Worm (Caenorhabditis elegans) whole organism, L4 larva: ENCODE results near the gene phy-2.

Experiments used
- D1046.2 ChIP-seq: fragments of 200-800 bp; sonication (Bioruptor generic); IDR thresholded peaks from 2 replicates; pipeline ENCODE4 v1.3.6; 2022; ENCODE audit warnings: missing genetic modification characterization, missing compliant biosample characterization
- F26F4.8 ChIP-seq: fragments of 200-800 bp; sonication (Bioruptor generic); conservative IDR thresholded peaks from 2 replicates; pipeline ENCODE4 v1.3.6; 2022; ENCODE audit warnings: missing genetic modification characterization, missing compliant biosample characterization
- F37D6.2 ChIP-seq: sonication (generic microtip); optimal IDR thresholded peaks from 2 replicates; lab custom pipeline; 2016; ENCODE audit warnings: mild to moderate bottlenecking, missing genetic modification characterization, missing compliant biosample characterization
- T26A8.4 ChIP-seq: fragments of 200-800 bp; sonication (Bioruptor generic); IDR thresholded peaks from 2 replicates; pipeline ENCODE4 v1.3.6; 2022; ENCODE audit warnings: missing genetic modification characterization, missing compliant biosample characterization
- Y48G9A.11 ChIP-seq: fragments of 200-800 bp; sonication (Bioruptor generic); IDR thresholded peaks from 2 replicates; pipeline ENCODE4 v1.3.6; 2022; ENCODE audit warnings: missing genetic modification reagents, missing genetic modification characterization, missing compliant biosample characterization
- Y5F2A.4 ChIP-seq: fragments of 200-800 bp; sonication (Bioruptor generic); optimal IDR thresholded peaks from 2 replicates; lab custom pipeline; 2018; ENCODE audit warnings: mild to moderate bottlenecking, missing genetic modification characterization, missing compliant biosample characterization
- Y75B8A.6 ChIP-seq: fragments of 200-800 bp; sonication (Bioruptor generic); IDR thresholded peaks from 2 replicates; pipeline ENCODE4 v1.3.6; 2022; ENCODE audit warnings: missing genetic modification reagents, missing genetic modification characterization, missing compliant biosample characterization
- ZK546.5 ChIP-seq, 2 experiments: sonication (generic microtip); optimal IDR thresholded peaks; 2 replicates each; lab custom pipeline; 2017; ENCODE audit warnings: missing biosample characterization in 2 of 2, missing genetic modification characterization in 2 of 2
- aha-1 ChIP-seq: fragments of 150-350 bp; peaks from one replicate; lab custom pipeline; 2014; ENCODE audit warnings: missing biosample characterization, missing genetic modification characterization
- arid-1 ChIP-seq: fragments of 200-800 bp; sonication (Bioruptor generic); conservative IDR thresholded peaks from 2 replicates; pipeline ENCODE4 v1.3.6; 2022; ENCODE audit warnings: missing genetic modification reagents, missing genetic modification characterization, missing compliant biosample characterization
- attf-4 ChIP-seq: sonication (generic microtip); optimal IDR thresholded peaks from 3 replicates; lab custom pipeline; 2017; ENCODE audit warnings: missing biosample characterization, missing genetic modification characterization
- ceh-44 ChIP-seq: fragments of 200-800 bp; sonication (Bioruptor generic); IDR thresholded peaks from 2 replicates; pipeline ENCODE4 v1.3.6; 2022; ENCODE audit warnings: missing genetic modification reagents, missing genetic modification characterization, missing compliant biosample characterization
- ceh-62 ChIP-seq: sonication (generic microtip); optimal IDR thresholded peaks from 2 replicates; lab custom pipeline; 2017; ENCODE audit warnings: missing biosample characterization, missing genetic modification characterization
- ceh-82 ChIP-seq: sonication (generic microtip); optimal IDR thresholded peaks from 2 replicates; lab custom pipeline; 2017; ENCODE audit warnings: missing biosample characterization, missing genetic modification characterization
- daf-16 ChIP-seq, 3 experiments: sonication (generic microtip); optimal IDR thresholded peaks; 2 replicates each; lab custom pipeline; 2016 to 2017; ENCODE audit warnings: missing genetic modification characterization in 3 of 3, missing genetic modification reagents in 3 of 3, mild to moderate bottlenecking in 2 of 3, missing compliant biosample characterization in 2 of 3, missing biosample characterization in 1 of 3, moderate library complexity in 1 of 3
- dmd-8 ChIP-seq: fragments of 200-800 bp; sonication (Bioruptor generic); IDR thresholded peaks from 2 replicates; pipeline ENCODE4 v1.3.6; 2022; ENCODE audit warnings: missing genetic modification characterization, missing compliant biosample characterization
- dmd-9 ChIP-seq: fragments of 200-800 bp; sonication (Bioruptor generic); IDR thresholded peaks from 2 replicates; pipeline ENCODE4 v1.3.6; 2022; ENCODE audit warnings: missing genetic modification reagents, missing genetic modification characterization, missing compliant biosample characterization
- duxl-1 ChIP-seq: sonication (generic microtip); optimal IDR thresholded peaks from 2 replicates; lab custom pipeline; 2016; ENCODE audit warnings: mild to moderate bottlenecking, missing genetic modification characterization, moderate library complexity, missing compliant biosample characterization; ENCODE audit not compliant: poor library complexity
- dve-1 ChIP-seq: sonication (generic microtip); optimal IDR thresholded peaks from 2 replicates; lab custom pipeline; 2017; ENCODE audit warnings: antibody characterized with exemption, mild to moderate bottlenecking, missing genetic modification characterization, missing compliant biosample characterization; ENCODE audit not compliant: insufficient read depth
- egl-27 ChIP-seq: sonication (generic microtip); optimal IDR thresholded peaks from 3 replicates; lab custom pipeline; 2017; ENCODE audit warnings: missing biosample characterization, missing genetic modification reagents, missing genetic modification characterization
- fkh-10 ChIP-seq: fragments of 150-350 bp; optimal IDR thresholded peaks from 2 replicates; lab custom pipeline; 2014; ENCODE audit warnings: missing biosample characterization, missing genetic modification reagents, missing genetic modification characterization
- hif-1 ChIP-seq, 2 experiments: sonication (generic microtip); optimal IDR thresholded peaks; 2 replicates each; lab custom pipeline; 2016 to 2017; ENCODE audit warnings: missing compliant biosample characterization in 2 of 2, missing genetic modification characterization in 2 of 2, missing genetic modification reagents in 2 of 2, missing genotype in 2 of 2, mild to moderate bottlenecking in 1 of 2
- hlh-11 ChIP-seq: fragments of 200-800 bp; sonication (Bioruptor generic); optimal IDR thresholded peaks from 2 replicates; lab custom pipeline; 2018; ENCODE audit warnings: mild to moderate bottlenecking, missing genetic modification characterization, missing compliant biosample characterization
- hlh-30 ChIP-seq: sonication (generic microtip); optimal IDR thresholded peaks from 2 replicates; lab custom pipeline; 2017; ENCODE audit warnings: antibody characterized with exemption, mild to moderate bottlenecking, missing genetic modification characterization, missing compliant biosample characterization; ENCODE audit not compliant: insufficient read depth
- hmg-1.1 ChIP-seq: fragments of 200-800 bp; sonication (Bioruptor generic); IDR thresholded peaks from 2 replicates; pipeline ENCODE4 v1.3.6; 2022; ENCODE audit warnings: missing genetic modification reagents, missing genetic modification characterization, missing compliant biosample characterization
- jun-1 ChIP-seq: fragments of 150-350 bp; optimal IDR thresholded peaks from 2 replicates; lab custom pipeline; 2014; ENCODE audit warnings: missing biosample characterization, missing genetic modification reagents, missing genetic modification characterization
- lin-13 ChIP-seq: fragments of 150-350 bp; optimal IDR thresholded peaks from 2 replicates; lab custom pipeline; 2014; ENCODE audit warnings: missing biosample characterization, missing genetic modification reagents, missing genetic modification characterization
- lin-15B ChIP-seq: fragments of 150-350 bp; sonication (generic microtip); optimal IDR thresholded peaks from 3 replicates; lab custom pipeline; 2014; ENCODE audit warnings: missing biosample characterization, missing genetic modification characterization
- lin-38 ChIP-seq: fragments of 200-800 bp; sonication (Bioruptor generic); IDR thresholded peaks from 2 replicates; pipeline ENCODE4 v1.3.6; 2022; ENCODE audit warnings: missing genetic modification reagents, missing genetic modification characterization, missing compliant biosample characterization
- lin-39 ChIP-seq: fragments of 150-350 bp; optimal IDR thresholded peaks from 2 replicates; lab custom pipeline; 2014; ENCODE audit warnings: missing biosample characterization, missing genetic modification reagents, missing genetic modification characterization
- lsy-2 ChIP-seq, 2 experiments: fragments of 150-350 bp in 1 of 2; sonication (generic microtip) in 1 of 2; optimal IDR thresholded peaks; 2 replicates each; lab custom pipeline; 2014 to 2017; ENCODE audit warnings: missing biosample characterization in 2 of 2, missing genetic modification characterization in 2 of 2
- mdl-1 ChIP-seq, 2 experiments: fragments of 150-350 bp in 1 of 2; sonication (generic microtip) in 1 of 2; optimal IDR thresholded peaks; 2 replicates each; lab custom pipeline; 2014 to 2017; ENCODE audit warnings: missing biosample characterization in 2 of 2, missing genetic modification characterization in 2 of 2
- mep-1 ChIP-seq: fragments of 150-350 bp; sonication (generic microtip); optimal IDR thresholded peaks from 3 replicates; lab custom pipeline; 2014; ENCODE audit warnings: missing biosample characterization, missing genetic modification characterization
- mes-2 ChIP-seq: sonication (generic microtip); optimal IDR thresholded peaks from 2 replicates; lab custom pipeline; 2016; ENCODE audit warnings: missing genotype, mild to moderate bottlenecking, missing genetic modification characterization, missing compliant biosample characterization; ENCODE audit not compliant: poor library complexity, severe bottlenecking
- mxl-3 ChIP-seq: fragments of 200-800 bp; sonication (Bioruptor generic); optimal IDR thresholded peaks from 2 replicates; lab custom pipeline; 2018; ENCODE audit warnings: mild to moderate bottlenecking, missing genetic modification characterization, missing compliant biosample characterization
- nhr-10 ChIP-seq: fragments of 150-350 bp; optimal IDR thresholded peaks from 2 replicates; lab custom pipeline; 2014; ENCODE audit warnings: missing biosample characterization, missing genetic modification characterization
- nhr-102 ChIP-seq: sonication (generic microtip); optimal IDR thresholded peaks from 2 replicates; lab custom pipeline; 2016; ENCODE audit warnings: mild to moderate bottlenecking, missing genetic modification characterization, moderate library complexity, missing compliant biosample characterization
- nhr-28 ChIP-seq: fragments of 150-350 bp; optimal IDR thresholded peaks from 2 replicates; lab custom pipeline; 2014; ENCODE audit warnings: missing biosample characterization, missing genetic modification characterization
- nhr-42 ChIP-seq: fragments of 200-800 bp; sonication (Bioruptor generic); IDR thresholded peaks from 2 replicates; pipeline ENCODE4 v1.3.6; 2022; ENCODE audit warnings: missing genetic modification characterization, missing compliant biosample characterization
- nhr-48 ChIP-seq: sonication (generic microtip); optimal IDR thresholded peaks from 2 replicates; lab custom pipeline; 2016; ENCODE audit warnings: mild to moderate bottlenecking, missing genetic modification characterization, missing compliant biosample characterization
- nhr-76 ChIP-seq: fragments of 150-350 bp; optimal IDR thresholded peaks from 2 replicates; lab custom pipeline; 2014; ENCODE audit warnings: missing biosample characterization, missing genetic modification characterization
- nhr-77 ChIP-seq: fragments of 150-350 bp; optimal IDR thresholded peaks from 2 replicates; lab custom pipeline; 2014; ENCODE audit warnings: missing biosample characterization, missing genetic modification characterization
- pha-4 ChIP-seq, 2 experiments: fragments of 150-350 bp in 1 of 2; fragments of 200-800 bp in 1 of 2; sonication (Bioruptor generic) in 1 of 2; IDR thresholded peaks in 1 of 2; optimal IDR thresholded peaks in 1 of 2; 2 replicates each; pipeline versions ENCODE4 v1.3.6 to Lab custom; 2014 to 2022; ENCODE audit warnings: missing genetic modification characterization in 2 of 2, missing genetic modification reagents in 2 of 2, missing biosample characterization in 1 of 2, missing compliant biosample characterization in 1 of 2
- php-3 ChIP-seq: fragments of 200-800 bp; sonication (Bioruptor generic); IDR thresholded peaks from 2 replicates; pipeline ENCODE4 v1.3.6; 2022; ENCODE audit warnings: missing genetic modification reagents, missing genetic modification characterization, missing compliant biosample characterization
- saeg-2 ChIP-seq: fragments of 200-800 bp; sonication (Bioruptor generic); IDR thresholded peaks from 2 replicates; pipeline ENCODE4 v1.3.6; 2022; ENCODE audit warnings: missing genetic modification reagents, missing genetic modification characterization, missing compliant biosample characterization
- snpc-4 ChIP-seq: fragments of 150-350 bp; optimal IDR thresholded peaks from 2 replicates; lab custom pipeline; 2014; ENCODE audit warnings: missing biosample characterization, missing genetic modification characterization
- spr-3 ChIP-seq: fragments of 200-800 bp; sonication (Bioruptor generic); optimal IDR thresholded peaks from 2 replicates; lab custom pipeline; 2018; ENCODE audit warnings: mild to moderate bottlenecking, missing genetic modification characterization, missing compliant biosample characterization
- tag-97 ChIP-seq: fragments of 200-800 bp; sonication (Bioruptor generic); IDR thresholded peaks from 2 replicates; pipeline ENCODE4 v1.3.6; 2022; ENCODE audit warnings: missing genetic modification characterization, missing compliant biosample characterization
- vab-7 ChIP-seq: fragments of 200-800 bp; sonication (Bioruptor generic); IDR thresholded peaks from 2 replicates; pipeline ENCODE4 v1.3.6; 2022; ENCODE audit warnings: missing genetic modification reagents, missing genetic modification characterization, missing compliant biosample characterization

Gene phy-2

DNA sequence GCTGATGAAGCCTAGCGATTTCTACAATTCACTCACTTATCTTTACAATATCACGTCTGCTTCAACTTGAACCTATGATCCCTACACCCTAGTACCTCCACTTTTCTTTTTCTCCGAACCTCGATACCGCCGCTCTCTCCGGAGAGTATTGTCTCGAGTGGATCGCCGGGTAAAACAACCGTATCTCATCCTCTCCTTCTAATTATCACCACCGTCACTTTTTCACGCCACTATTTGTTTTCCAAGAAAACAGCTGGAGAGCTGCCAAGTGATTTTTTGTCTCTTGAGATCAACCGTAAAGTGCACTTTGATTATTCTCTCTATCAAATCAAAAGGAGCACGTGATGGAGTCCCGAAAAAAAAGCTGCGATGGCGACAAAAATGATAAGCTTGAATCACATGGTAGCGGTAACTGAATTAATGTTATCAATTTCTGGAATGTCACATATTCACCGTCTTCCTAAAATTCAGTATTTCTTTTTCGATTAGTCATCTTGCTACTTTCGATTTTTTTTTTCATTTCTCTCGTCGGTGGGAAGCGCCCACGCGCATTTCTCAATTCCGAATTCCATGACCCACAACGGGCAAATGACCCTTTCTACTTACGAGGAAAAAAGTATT, 16.1 kb downstream of the phy-2 start:
- TF ChIP-seq hlh-30 (peak; percentile 72), mes-2 (peak; percentile 1), hlh-11 (peak; percentile 80), hif-1 (tag; optimal IDR thresholded peaks at IDR 0.05; lab: Kevin White, UChicago) (peak in 1 of 2 experiments; percentile 51), nhr-48 (tag; lab: Kevin White, UChicago) (peak; percentile 3), dmd-9 (GFP tag; lab: Robert Waterston, UW) (no peak), egl-27 (tag; lab: Kevin White, UChicago) (no peak), ceh-44 (GFP tag; lab: Robert Waterston, UW) (no peak), lin-15B (tag; lab: Kevin White, UChicago) (no peak), mep-1 (no peak), aha-1 (tag; lab: Kevin White, UChicago) (peak; percentile 82), jun-1 (tag; lab: Kevin White, UChicago) (no peak), nhr-10 (tag; lab: Kevin White, UChicago) (no peak), D1046.2 (no peak), ZK546.5 (tag; optimal IDR thresholded peaks at IDR 0.05; lab: Kevin White, UChicago) (no peak), mxl-3 (GFP tag; lab: Kevin White, UChicago) (no peak), nhr-77 (tag; lab: Kevin White, UChicago) (peak; percentile 19), ceh-62 (tag; lab: Kevin White, UChicago) (no peak), Y75B8A.6 (GFP tag; lab: Robert Waterston, UW) (no peak), duxl-1 (no peak), fkh-10 (GFP tag; lab: Kevin White, UChicago) (no peak), nhr-28 (tag; lab: Kevin White, UChicago) (peak; percentile 36), lin-13 (GFP tag; lab: Kevin White, UChicago) (no peak), tag-97 (no peak), dmd-8 (GFP tag; lab: Robert Waterston, UW) (no peak), T26A8.4 (GFP tag; lab: Robert Waterston, UW) (no peak), php-3 (0 out of 2 replicates have a peak, but pooled peaks have one; percentile 13), F37D6.2 (no peak), Y48G9A.11 (GFP tag; lab: Robert Waterston, UW) (no peak), daf-16 (GFP tag; optimal IDR thresholded peaks at IDR 0.05; lab: Kevin White, UChicago) (peak in 1 of 2 experiments; percentile 1), daf-16 (tag; optimal IDR thresholded peaks at IDR 0.05; lab: Kevin White, UChicago) (peak; percentile 45), lin-39 (no peak), spr-3 (GFP tag; lab: Kevin White, UChicago) (no peak), Y5F2A.4 (GFP tag; lab: Kevin White, UChicago) (no peak), hmg-1.1 (GFP tag; lab: Robert Waterston, UW) (no peak), nhr-42 (no peak), attf-4 (no peak), saeg-2 (no peak), F26F4.8 (no peak), arid-1 (GFP tag; lab: Robert Waterston, UW) (no peak), vab-7 (GFP tag; lab: Robert Waterston, UW) (no peak), lsy-2 (tag; optimal IDR thresholded peaks at IDR 0.05; lab: Kevin White, UChicago) (peak in 1 of 2 experiments; percentile 3), nhr-76 (no peak), dve-1 (tag; lab: Kevin White, UChicago) (peak; percentile 92), mdl-1 (tag; optimal IDR thresholded peaks at IDR 0.05; lab: Kevin White, UChicago) (peak in 1 of 2 experiments; percentile 21), pha-4 (GFP tag; IDR thresholded peaks at IDR 0.05; lab: Robert Waterston, UW) (0 out of 2 replicates have a peak, but pooled peaks have one; percentile 14), pha-4 (tag; optimal IDR thresholded peaks at IDR 0.05; lab: Kevin White, UChicago) (no peak), nhr-102 (tag; lab: Kevin White, UChicago) (no peak), lin-38 (peak; percentile 16), ceh-82 (tag; lab: Kevin White, UChicago) (no peak), snpc-4 (no peak)
